Fruit fly (Drosophila melanogaster): ENCODE measurements around the gene CASK.

Gene CASK

dm6 chr3R:21863817-21864384, 41.4 kb upstream of the CASK start (continued):
- no peak for TF ChIP-seq CG12744 (GFP tag; optimal IDR thresholded peaks at IDR 0.05)
- no peak for TF ChIP-seq CG16815 (GFP tag; optimal IDR thresholded peaks at IDR 0.05)
- no peak for TF ChIP-seq TFAM (GFP tag; optimal IDR thresholded peaks at IDR 0.05)
- TF ChIP-seq ranshi (GFP tag; IDR thresholded peaks at IDR 0.05): no peak
- TF ChIP-seq her (GFP tag; optimal IDR thresholded peaks at IDR 0.05): no peak
- no peak for TF ChIP-seq trh (GFP tag; optimal IDR thresholded peaks at IDR 0.05)
- TF ChIP-seq cad (GFP tag; optimal IDR thresholded peaks at IDR 0.05): no peak
- no peak for TF ChIP-seq fu2 (GFP tag; optimal IDR thresholded peaks at IDR 0.05)
- no peak for TF ChIP-seq knrl (GFP tag; IDR thresholded peaks at IDR 0.05; ENCODE audit: partially characterized antibody)
- TF ChIP-seq dmrt11E (tag; optimal IDR thresholded peaks at IDR 0.05): no peak
- no peak for TF ChIP-seq Oaz (GFP tag; IDR thresholded peaks at IDR 0.05)
- no peak for TF ChIP-seq vvl (GFP tag; IDR thresholded peaks at IDR 0.05)
- no peak for TF ChIP-seq ash1 (GFP tag; optimal IDR thresholded peaks at IDR 0.05)
- 0 out of 2 replicates have a peak, but pooled peaks have one; percentile 7 for TF ChIP-seq Rfx (GFP tag; IDR thresholded peaks at IDR 0.05)
- no peak for TF ChIP-seq pfk (GFP tag; optimal IDR thresholded peaks at IDR 0.05)
- no peak for TF ChIP-seq CG34376 (GFP tag; optimal IDR thresholded peaks at IDR 0.05)
- TF ChIP-seq Lhr (GFP tag; optimal IDR thresholded peaks at IDR 0.05): no peak
- TF ChIP-seq CG12219 (GFP tag; optimal IDR thresholded peaks at IDR 0.05): no peak
- TF ChIP-seq B-H2 (GFP tag; optimal IDR thresholded peaks at IDR 0.05): no peak
- TF ChIP-seq CG6175 (GFP tag; IDR thresholded peaks at IDR 0.05): no peak
- no peak for TF ChIP-seq CG10431 (GFP tag; optimal IDR thresholded peaks at IDR 0.05)
- no peak for TF ChIP-seq Lpt (GFP tag; optimal IDR thresholded peaks at IDR 0.05)
- TF ChIP-seq danr (GFP tag; IDR thresholded peaks at IDR 0.05): no peak
- no peak for TF ChIP-seq CG4404 (GFP tag; IDR thresholded peaks at IDR 0.05)
- TF ChIP-seq maf-S (GFP tag; optimal IDR thresholded peaks at IDR 0.05): no peak
- no peak for TF ChIP-seq tup (GFP tag; optimal IDR thresholded peaks at IDR 0.05)
- no peak for TF ChIP-seq jumu (GFP tag; optimal IDR thresholded peaks at IDR 0.05)
- TF ChIP-seq CG2678 (tag; optimal IDR thresholded peaks at IDR 0.05): peak; percentile 38
- no peak for TF ChIP-seq peb (GFP tag; IDR thresholded peaks at IDR 0.05)
- TF ChIP-seq hb (GFP tag; IDR thresholded peaks at IDR 0.05; ENCODE audit: partially characterized antibody): no peak
- no peak for TF ChIP-seq Nf-YA (GFP tag; IDR thresholded peaks at IDR 0.05)

DNA sequence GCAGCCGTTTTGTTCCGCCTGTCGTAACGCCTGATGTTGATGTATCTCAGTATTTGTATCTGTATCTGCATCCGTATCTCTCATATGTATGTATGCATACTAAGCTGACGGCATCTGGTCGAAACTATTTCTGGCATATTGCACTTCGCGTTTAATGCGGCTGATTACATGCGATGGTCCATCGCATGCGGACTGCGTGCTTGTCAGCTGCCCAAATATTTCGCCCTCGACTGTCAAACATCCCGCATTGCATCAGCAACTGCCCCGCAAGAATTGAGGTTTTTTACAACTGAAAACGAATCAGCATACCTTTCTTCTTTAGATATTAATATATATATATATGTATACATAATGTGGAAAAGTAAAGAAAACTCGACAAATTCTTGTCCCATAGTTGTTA, 40.4 kb upstream of the CASK start:
- TF ChIP-seq Spps (tag; optimal IDR thresholded peaks at IDR 0.05) (no peak), kni (GFP tag; optimal IDR thresholded peaks at IDR 0.05) (no peak), Sox100B (GFP tag; optimal IDR thresholded peaks at IDR 0.05) (peak; percentile 3), CG16779 (GFP tag; IDR thresholded peaks at IDR 0.05) (no peak), CG12155 (GFP tag; optimal IDR thresholded peaks at IDR 0.05) (no peak), CG11504 (tag; optimal IDR thresholded peaks at IDR 0.05) (peak; percentile 7), lov (optimal IDR thresholded peaks at IDR 0.05) (no peak), lov (GFP tag; IDR thresholded peaks at IDR 0.05) (no peak), Taf1 (GFP tag; IDR thresholded peaks at IDR 0.05) (no peak), CG15073 (GFP tag; optimal IDR thresholded peaks at IDR 0.05) (peak; percentile 80), vvl (GFP tag; IDR thresholded peaks at IDR 0.05) (peak; percentile 36; the same call in 1 of the 2 replicates), slou (GFP tag; optimal IDR thresholded peaks at IDR 0.05) (no peak), Atf3 (GFP tag; optimal IDR thresholded peaks at IDR 0.05) (no peak), CG2199 (GFP tag; IDR thresholded peaks at IDR 0.05) (peak; percentile 6; the same call in 1 of the 3 replicates), sqz (GFP tag; optimal IDR thresholded peaks at IDR 0.05) (no peak), gsb-n (tag; optimal IDR thresholded peaks at IDR 0.05) (peak; percentile 34), fd102C (GFP tag; optimal IDR thresholded peaks at IDR 0.05) (no peak)
